Fruit fly (Drosophila melanogaster) whole organism, embryonic: ENCODE measurements around the gene Patr-1.

Source experiments
- C15 ChIP-seq: fragments of 200-800 bp; sonication (Bioruptor generic); IDR thresholded peaks from 3 replicates; pipeline ENCODE4 v1.3.6; 2022; ENCODE audit warnings: missing biosample characterization, missing genetic modification characterization
- CG10147 ChIP-seq: fragments of 200-800 bp; sonication (Bioruptor generic); optimal IDR thresholded peaks from 2 replicates; lab custom pipeline; 2019; ENCODE audit warnings: missing biosample characterization, mild to moderate bottlenecking, missing genetic modification characterization, moderate library complexity
- CG10209 ChIP-seq: fragments of 200-800 bp; sonication (Bioruptor generic); optimal IDR thresholded peaks from 3 replicates; lab custom pipeline; 2017; ENCODE audit warnings: missing biosample characterization, mild to moderate bottlenecking, missing genetic modification characterization, missing genetic modification reagents
- CG10274 ChIP-seq: fragments of 200-800 bp; sonication (Bioruptor generic); optimal IDR thresholded peaks from 3 replicates; lab custom pipeline; 2017; ENCODE audit warnings: missing biosample characterization, mild to moderate bottlenecking, missing genetic modification characterization
- CG12391 ChIP-seq: fragments of 200-800 bp; sonication (Bioruptor generic); optimal IDR thresholded peaks from 3 replicates; lab custom pipeline; 2018; ENCODE audit warnings: missing biosample characterization, mild to moderate bottlenecking, missing genetic modification characterization, moderate library complexity
- CG12744 ChIP-seq: fragments of 200-800 bp; sonication (Bioruptor generic); optimal IDR thresholded peaks from 2 replicates; lab custom pipeline; 2016; ENCODE audit warnings: missing biosample characterization, missing genetic modification characterization
- CG16815 ChIP-seq: fragments of 200-800 bp; sonication (Bioruptor generic); optimal IDR thresholded peaks from 3 replicates; lab custom pipeline; 2017; ENCODE audit warnings: missing biosample characterization, mild to moderate bottlenecking, missing genetic modification characterization
- CG1792 ChIP-seq: fragments of 200-800 bp; sonication (Bioruptor generic); optimal IDR thresholded peaks from 2 replicates; lab custom pipeline; 2016; ENCODE audit warnings: missing biosample characterization, missing genetic modification characterization
- CG18476 ChIP-seq: fragments of 200-800 bp; sonication (Bioruptor generic); optimal IDR thresholded peaks from 2 replicates; lab custom pipeline; 2016; ENCODE audit warnings: missing biosample characterization, mild to moderate bottlenecking, missing genetic modification characterization
- CG18619 ChIP-seq: fragments of 200-800 bp; sonication (Bioruptor generic); optimal IDR thresholded peaks from 3 replicates; lab custom pipeline; 2017; ENCODE audit warnings: missing biosample characterization, mild to moderate bottlenecking, missing genetic modification characterization
- CG2875 ChIP-seq: fragments of 200-800 bp; sonication (Bioruptor generic); optimal IDR thresholded peaks from 2 replicates; lab custom pipeline; 2017; ENCODE audit warnings: missing biosample characterization, mild to moderate bottlenecking, missing genetic modification characterization, missing genetic modification reagents
- CG32772 ChIP-seq: fragments of 200-800 bp; sonication (Bioruptor generic); IDR thresholded peaks from 2 replicates; pipeline ENCODE4 v1.3.6; 2022; ENCODE audit warnings: missing biosample characterization, missing genetic modification characterization
- CG34224 ChIP-seq: fragments of 200-800 bp; sonication (Bioruptor generic); IDR thresholded peaks from 3 replicates; pipeline ENCODE4 v1.3.6; 2022; ENCODE audit warnings: missing biosample characterization, missing genetic modification characterization; ENCODE audit not compliant: partially characterized antibody
- CG6175 ChIP-seq: fragments of 200-800 bp; sonication (Bioruptor generic); IDR thresholded peaks from 3 replicates; pipeline ENCODE4 v1.3.6; 2022; ENCODE audit warnings: missing biosample characterization, missing genetic modification characterization
- CG7556 ChIP-seq: fragments of 200-800 bp; sonication (Bioruptor generic); optimal IDR thresholded peaks from 2 replicates; lab custom pipeline; 2017; ENCODE audit warnings: missing biosample characterization, mild to moderate bottlenecking, missing genetic modification characterization
- CG8089 ChIP-seq: fragments of 200-800 bp; sonication (Bioruptor generic); optimal IDR thresholded peaks from 3 replicates; lab custom pipeline; 2016; ENCODE audit warnings: missing biosample characterization, missing genetic modification characterization
- Dp ChIP-seq: fragments of 200-800 bp; sonication (Bioruptor generic); optimal IDR thresholded peaks from 2 replicates; lab custom pipeline; 2018; ENCODE audit warnings: missing biosample characterization, mild to moderate bottlenecking, missing genetic modification characterization, moderate library complexity
- ERR ChIP-seq: fragments of 200-800 bp; sonication (Bioruptor generic); optimal IDR thresholded peaks from 2 replicates; lab custom pipeline; 2016; ENCODE audit warnings: missing biosample characterization, missing genetic modification characterization
- Eip74EF ChIP-seq, 2 experiments: fragments of 200-800 bp in 1 of 2; fragments of >200 bp in 1 of 2; sonication (Bioruptor generic) in 1 of 2; optimal IDR thresholded peaks; 2 replicates each; lab custom pipeline; 2017 to 2019; ENCODE audit warnings: missing biosample characterization in 2 of 2, missing genetic modification characterization in 2 of 2, mild to moderate bottlenecking in 1 of 2, moderate library complexity in 1 of 2
- Meics ChIP-seq: fragments of 200-800 bp; sonication (Bioruptor generic); optimal IDR thresholded peaks from 2 replicates; lab custom pipeline; 2017; ENCODE audit warnings: missing biosample characterization, mild to moderate bottlenecking, missing genetic modification characterization
- NC2α ChIP-seq: fragments of 200-800 bp; sonication (Bioruptor generic); optimal IDR thresholded peaks from 2 replicates; lab custom pipeline; 2016; ENCODE audit warnings: missing biosample characterization, missing genetic modification characterization
- Sox100B ChIP-seq: fragments of 200-800 bp; sonication (Bioruptor generic); optimal IDR thresholded peaks from 3 replicates; lab custom pipeline; 2018; ENCODE audit warnings: missing biosample characterization, mild to moderate bottlenecking, missing genetic modification characterization
- Sry-δ ChIP-seq: fragments of 200-800 bp; sonication (Bioruptor generic); optimal IDR thresholded peaks from 2 replicates; lab custom pipeline; 2016; ENCODE audit warnings: missing biosample characterization, missing genetic modification characterization
- ab ChIP-seq: fragments of 200-800 bp; sonication (Bioruptor generic); optimal IDR thresholded peaks from 2 replicates; lab custom pipeline; 2016; ENCODE audit warnings: missing biosample characterization, missing genetic modification characterization
- bowl ChIP-seq: fragments of 200-800 bp; sonication (Bioruptor generic); IDR thresholded peaks from 2 replicates; pipeline ENCODE4 v1.3.6; 2022; ENCODE audit warnings: missing biosample characterization, missing genetic modification characterization
- chinmo ChIP-seq: fragments of 200-800 bp; sonication (Bioruptor generic); IDR thresholded peaks from 4 replicates; pipeline ENCODE4 v1.3.6; 2022; ENCODE audit warnings: missing biosample characterization, missing genetic modification characterization; ENCODE audit not compliant: partially characterized antibody
- ci ChIP-seq: fragments of 200-800 bp; sonication (Bioruptor generic); IDR thresholded peaks from 3 replicates; pipeline ENCODE4 v1.3.6; 2022; ENCODE audit warnings: missing biosample characterization, missing genetic modification characterization
- crol ChIP-seq: fragments of 200-800 bp; sonication (Bioruptor generic); IDR thresholded peaks from 2 replicates; pipeline ENCODE4 v1.3.6; 2022; ENCODE audit warnings: missing biosample characterization, missing genetic modification characterization
- dm ChIP-seq: fragments of 200-800 bp; sonication (Bioruptor generic); optimal IDR thresholded peaks from 3 replicates; lab custom pipeline; 2016; ENCODE audit warnings: missing biosample characterization, missing genetic modification characterization
- esg ChIP-seq: fragments of 200-800 bp; sonication (Bioruptor generic); conservative IDR thresholded peaks from 2 replicates; pipeline ENCODE4 v1.3.6; 2022; ENCODE audit warnings: missing biosample characterization, missing genetic modification characterization
- gcm ChIP-seq: fragments of 200-800 bp; sonication (Bioruptor generic); optimal IDR thresholded peaks from 2 replicates; lab custom pipeline; 2019; ENCODE audit warnings: missing biosample characterization, mild to moderate bottlenecking, missing genetic modification characterization, moderate library complexity
- gcm2 ChIP-seq: fragments of 200-800 bp; sonication (Bioruptor generic); optimal IDR thresholded peaks from 2 replicates; lab custom pipeline; 2016; ENCODE audit warnings: missing biosample characterization, missing genetic modification characterization
- gfzf ChIP-seq: fragments of 200-800 bp; sonication (Bioruptor generic); optimal IDR thresholded peaks from 2 replicates; lab custom pipeline; 2016; ENCODE audit warnings: missing biosample characterization, mild to moderate bottlenecking, missing genetic modification characterization, moderate library complexity
- jigr1 ChIP-seq: fragments of 200-800 bp; sonication (Bioruptor generic); IDR thresholded peaks from 3 replicates; pipeline ENCODE4 v1.3.6; 2022; ENCODE audit warnings: missing biosample characterization, missing genetic modification characterization
- jing ChIP-seq: fragments of 200-800 bp; sonication (Bioruptor generic); optimal IDR thresholded peaks from 2 replicates; lab custom pipeline; 2018; ENCODE audit warnings: missing biosample characterization, mild to moderate bottlenecking, missing genetic modification characterization
- kay ChIP-seq: fragments of 200-800 bp; sonication (Bioruptor generic); optimal IDR thresholded peaks from 2 replicates; lab custom pipeline; 2016; ENCODE audit warnings: missing biosample characterization, missing genetic modification characterization
- lilli ChIP-seq: fragments of 200-800 bp; sonication (Bioruptor generic); optimal IDR thresholded peaks from 3 replicates; lab custom pipeline; 2016; ENCODE audit warnings: missing biosample characterization, missing genetic modification characterization
- lola ChIP-seq, 3 experiments: fragments of >200 bp in 2 of 3; fragments of 200-800 bp in 1 of 3; sonication (Bioruptor generic) in 1 of 3; optimal IDR thresholded peaks; 2 replicates each; lab custom pipeline; 2017 to 2019; ENCODE audit warnings: missing biosample characterization in 3 of 3, missing genetic modification characterization in 3 of 3, mild to moderate bottlenecking in 1 of 3, moderate library complexity in 1 of 3
- p53 ChIP-seq: fragments of 200-800 bp; sonication (Bioruptor generic); optimal IDR thresholded peaks from 2 replicates; lab custom pipeline; 2016; ENCODE audit warnings: missing biosample characterization, missing genetic modification characterization
- peb ChIP-seq: fragments of 200-800 bp; sonication (Bioruptor generic); IDR thresholded peaks from 2 replicates; pipeline ENCODE4 v1.3.6; 2022; ENCODE audit warnings: missing biosample characterization, missing genetic modification characterization
- pfk ChIP-seq: fragments of 200-800 bp; sonication (Bioruptor generic); optimal IDR thresholded peaks from 2 replicates; lab custom pipeline; 2018; ENCODE audit warnings: missing biosample characterization, mild to moderate bottlenecking, missing genetic modification characterization, moderate library complexity
- pho ChIP-seq: fragments of 200-800 bp; sonication (Bioruptor generic); optimal IDR thresholded peaks from 2 replicates; lab custom pipeline; 2016; ENCODE audit warnings: missing biosample characterization, missing genetic modification characterization
- pum ChIP-seq: fragments of 200-800 bp; sonication (Bioruptor generic); optimal IDR thresholded peaks from 2 replicates; lab custom pipeline; 2016; ENCODE audit warnings: missing biosample characterization, missing genetic modification characterization
- repo ChIP-seq: fragments of 200-800 bp; sonication (Bioruptor generic); optimal IDR thresholded peaks from 2 replicates; lab custom pipeline; 2016; ENCODE audit warnings: missing biosample characterization, missing genetic modification characterization
- run ChIP-seq: fragments of 200-800 bp; sonication (Bioruptor generic); optimal IDR thresholded peaks from 3 replicates; lab custom pipeline; 2018; ENCODE audit warnings: missing biosample characterization, mild to moderate bottlenecking, missing genetic modification characterization
- trem ChIP-seq: fragments of 200-800 bp; optimal IDR thresholded peaks from 3 replicates; lab custom pipeline; 2019; ENCODE audit warnings: missing biosample characterization, mild to moderate bottlenecking, missing genetic modification characterization, moderate library complexity
- trh ChIP-seq: fragments of 200-800 bp; sonication (Bioruptor generic); optimal IDR thresholded peaks from 2 replicates; lab custom pipeline; 2016; ENCODE audit warnings: missing biosample characterization, missing genetic modification characterization
- wor ChIP-seq: fragments of 200-800 bp; sonication (Bioruptor generic); IDR thresholded peaks from 2 replicates; pipeline ENCODE4 v1.3.6; 2022; ENCODE audit warnings: missing biosample characterization, missing genetic modification characterization
- zfh1 ChIP-seq: fragments of 200-800 bp; sonication (Bioruptor generic); IDR thresholded peaks from 3 replicates; pipeline ENCODE4 v1.3.6; 2022; ENCODE audit warnings: missing biosample characterization, missing genetic modification characterization

Gene Patr-1

DNA sequence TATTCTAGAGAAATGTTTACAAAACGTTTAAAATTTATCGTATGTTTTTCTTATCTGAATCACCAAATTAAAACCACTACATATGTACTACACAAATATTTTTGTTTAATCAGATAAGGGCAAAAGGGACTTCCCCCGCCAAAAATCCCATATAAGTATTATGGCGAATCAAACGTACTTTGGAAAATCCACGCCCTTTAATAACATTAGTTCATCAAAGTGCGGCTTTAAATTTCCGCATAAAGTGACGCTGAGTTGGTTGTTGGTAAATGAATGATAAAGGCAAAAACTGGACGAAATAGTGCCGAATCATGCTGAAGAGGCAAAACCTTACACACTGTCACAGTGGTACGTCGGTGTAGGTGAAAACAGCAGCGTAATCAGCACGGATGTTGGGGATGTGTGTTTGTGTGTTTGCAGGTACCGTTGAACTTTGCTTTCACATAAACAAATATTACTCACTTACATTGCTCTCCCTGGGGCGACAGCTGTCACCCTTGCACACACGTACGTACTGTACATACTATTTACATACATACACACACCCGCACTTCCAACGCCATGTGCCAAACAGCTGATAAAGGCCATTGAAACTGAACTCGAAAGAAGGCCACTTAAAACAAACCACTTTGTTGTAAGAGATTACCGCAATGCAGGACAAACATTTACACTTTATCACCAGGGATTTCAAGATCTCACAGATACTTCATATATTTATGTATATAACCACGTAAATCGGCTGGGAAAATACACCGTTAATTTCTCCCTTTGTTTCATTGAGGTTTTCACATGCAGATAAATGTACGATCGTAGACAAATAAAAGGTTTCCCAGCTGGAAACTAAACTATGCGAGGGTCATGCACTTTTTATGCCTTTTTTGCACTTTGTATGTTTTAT lies 35.8 kb downstream of the Patr-1 start (continued):
- TF ChIP-seq pho (no peak), bowl (GFP tag; lab: Robert Waterston, UW) (no peak), kay (GFP tag; lab: Kevin White, UChicago) (peak; percentile 7), lola (GFP tag; optimal IDR thresholded peaks at IDR 0.05; lab: Kevin White, UChicago) (peak in 1 of 3 experiments; percentile 18), CG18476 (GFP tag; lab: Kevin White, UChicago) (no peak), Meics (GFP tag; lab: Kevin White, UChicago) (peak; percentile 42), trh (GFP tag; lab: Kevin White, UChicago) (no peak), repo (GFP tag; lab: Kevin White, UChicago) (no peak), peb (GFP tag; lab: Robert Waterston, UW) (no peak), CG32772 (GFP tag; lab: Robert Waterston, UW) (no peak), CG1792 (no peak), CG12391 (no peak), CG10274 (GFP tag; lab: Kevin White, UChicago) (no peak), CG6175 (GFP tag; lab: Robert Waterston, UW) (no peak), CG34224 (GFP tag; lab: Robert Waterston, UW) (no peak), ab (GFP tag; lab: Kevin White, UChicago) (no peak), jigr1 (GFP tag; lab: Robert Waterston, UW) (no peak), jing (GFP tag; lab: Kevin White, UChicago) (no peak), p53 (GFP tag; lab: Kevin White, UChicago) (no peak), CG8089 (GFP tag; lab: Kevin White, UChicago) (no peak), lilli (GFP tag; lab: Kevin White, UChicago) (no peak), wor (GFP tag; lab: Robert Waterston, UW) (no peak), gcm (GFP tag; lab: Kevin White, UChicago) (peak; percentile 82), Dp (no peak), run (tag; lab: Kevin White, UChicago) (no peak), pfk (GFP tag; lab: Kevin White, UChicago) (peak; percentile 5), gfzf (GFP tag; lab: Kevin White, UChicago) (no peak), crol (GFP tag; lab: Robert Waterston, UW) (no peak), Sry-δ (GFP tag; lab: Kevin White, UChicago) (no peak), ERR (GFP tag; lab: Kevin White, UChicago) (no peak), gcm2 (GFP tag; lab: Kevin White, UChicago) (no peak), CG18619 (GFP tag; lab: Kevin White, UChicago) (no peak), NC2α (GFP tag; lab: Kevin White, UChicago) (no peak), dm (no peak), CG2875 (GFP tag; lab: Kevin White, UChicago) (peak; percentile 5), zfh1 (GFP tag; lab: Robert Waterston, UW) (0 out of 3 replicates have a peak, but pooled peaks have one; percentile 29), CG10147 (GFP tag; lab: Kevin White, UChicago) (no peak), Eip74EF (GFP tag; optimal IDR thresholded peaks at IDR 0.05; lab: Kevin White, UChicago) (no peak), CG10209 (no peak), esg (GFP tag; lab: Robert Waterston, UW) (no peak), pum (GFP tag; lab: Kevin White, UChicago) (no peak), CG7556 (peak; percentile 1), chinmo (0 out of 4 replicates have a peak, but pooled peaks have one; percentile 56), C15 (GFP tag; lab: Robert Waterston, UW) (no peak), trem (tag; lab: Kevin White, UChicago) (no peak), ci (GFP tag; lab: Robert Waterston, UW) (peak; percentile 55; the same call in 1 of the 3 replicates), Sox100B (peak; percentile 43), CG16815 (no peak), CG12744 (GFP tag; lab: Kevin White, UChicago) (no peak)
